Worm (Caenorhabditis elegans) whole organism, early embryonic: ENCODE data around the gene plpp-1.3.

Source experiments
- ama-1 ChIP-seq: fragments of 150-350 bp; optimal IDR thresholded peaks from 2 replicates; lab custom pipeline; 2014
- ets-7 ChIP-seq: sonication (generic microtip); optimal IDR thresholded peaks from 2 replicates; lab custom pipeline; 2016; ENCODE audit warnings: missing genotype, missing genetic modification characterization, missing compliant biosample characterization
- flt-1 ChIP-seq: fragments of 200-800 bp; sonication (Bioruptor generic); IDR thresholded peaks from 2 replicates; pipeline ENCODE4 v1.3.6; 2022; ENCODE audit warnings: missing genetic modification characterization, missing compliant biosample characterization
- hmg-4 ChIP-seq: fragments of 200-800 bp; sonication (Bioruptor generic); optimal IDR thresholded peaks from 2 replicates; lab custom pipeline; 2018; ENCODE audit warnings: mild to moderate bottlenecking, missing genetic modification characterization, missing compliant biosample characterization
- pes-1 ChIP-seq: fragments of 200-800 bp; sonication (Bioruptor generic); IDR thresholded peaks from 2 replicates; pipeline ENCODE4 v1.3.6; 2022; ENCODE audit warnings: missing genetic modification reagents, missing genetic modification characterization, missing compliant biosample characterization
- tbx-11 ChIP-seq: fragments of 200-800 bp; sonication (Bioruptor generic); IDR thresholded peaks from 2 replicates; pipeline ENCODE4 v1.3.6; 2022; ENCODE audit warnings: missing genetic modification characterization, missing compliant biosample characterization
- tra-4 ChIP-seq: sonication (generic microtip); optimal IDR thresholded peaks from 2 replicates; lab custom pipeline; 2017; ENCODE audit warnings: missing genetic modification characterization, missing compliant biosample characterization

ce11 chrX:10694933-10695332, at the start of gene plpp-1.3:
- no peak for TF ChIP-seq ama-1 (lab: Kevin White, UChicago)
- TF ChIP-seq ets-7 (tag; lab: Kevin White, UChicago) = no peak
- no peak for TF ChIP-seq pes-1 (GFP tag; lab: Robert Waterston, UW)
- no peak for TF ChIP-seq flt-1 (GFP tag; lab: Robert Waterston, UW)
- TF ChIP-seq tbx-11 (GFP tag; lab: Robert Waterston, UW) = no peak
- no peak for TF ChIP-seq hmg-4
- TF ChIP-seq tra-4 (tag; lab: Kevin White, UChicago) = no peak
